Worm (Caenorhabditis elegans) whole organism, mixed stage, embryonic: ENCODE data around the gene ncx-6.

Experiments
- blmp-1 ChIP-seq: fragments of 150-350 bp; optimal IDR thresholded peaks from 2 replicates; lab custom pipeline; 2014; ENCODE audit warnings: missing biosample characterization, missing genetic modification characterization
- ceh-83 ChIP-seq: fragments of 200-800 bp; sonication (Bioruptor generic); optimal IDR thresholded peaks from 2 replicates; lab custom pipeline; 2018; ENCODE audit warnings: mild to moderate bottlenecking, missing genetic modification characterization, missing compliant biosample characterization
- elt-3 ChIP-seq: fragments of 150-350 bp; optimal IDR thresholded peaks from 2 replicates; lab custom pipeline; 2014; ENCODE audit warnings: missing biosample characterization, missing genetic modification characterization
- hlh-1 ChIP-seq: fragments of 150-350 bp; optimal IDR thresholded peaks from 2 replicates; lab custom pipeline; 2014; ENCODE audit warnings: missing biosample characterization, missing genetic modification reagents, missing genetic modification characterization

DNA sequence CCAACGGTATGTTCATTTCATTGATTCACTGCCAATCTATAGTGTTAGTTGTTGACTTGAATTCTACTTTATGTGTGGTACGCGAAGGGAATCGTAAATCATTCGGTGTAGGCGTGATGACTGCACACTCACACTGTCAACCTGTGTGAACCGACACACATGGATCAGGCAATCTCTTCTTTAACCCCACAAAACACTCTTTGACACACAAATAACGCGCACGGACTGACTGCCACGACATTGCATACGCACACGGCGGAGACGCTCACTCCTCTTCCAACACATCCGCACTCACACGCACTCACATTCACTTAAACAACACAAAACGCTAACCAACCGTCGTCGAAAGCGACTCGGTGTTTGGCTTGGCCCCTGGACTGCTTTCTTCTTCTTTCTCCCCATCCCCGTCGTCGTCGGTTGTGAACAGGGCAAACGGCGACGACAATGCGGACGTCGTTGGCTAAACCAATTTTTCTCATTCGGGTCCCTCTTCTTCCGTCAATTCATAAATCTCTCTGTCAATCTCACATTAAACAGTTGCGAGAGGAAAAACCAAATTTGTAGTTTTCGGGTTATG is 13.5 kb downstream of the ncx-6 start:
- TF ChIP-seq blmp-1 = no peak
- no peak for TF ChIP-seq ceh-83 (GFP tag; lab: Kevin White, UChicago)
- TF ChIP-seq elt-3 (tag; lab: Kevin White, UChicago) = no peak
- no peak for TF ChIP-seq hlh-1
